Fruit fly (Drosophila melanogaster) whole organism, wandering third instar larva: Measurements from ENCODE around the gene capu.

Experiments used
- CG32264 ChIP-seq: fragments of 200-800 bp; sonication (Bioruptor generic); optimal IDR thresholded peaks from 2 replicates; lab custom pipeline; 2016; ENCODE audit warnings: missing biosample characterization, missing genetic modification characterization
- CG9705 ChIP-seq: fragments of 200-800 bp; sonication (Bioruptor generic); optimal IDR thresholded peaks from 2 replicates; lab custom pipeline; 2018; ENCODE audit warnings: missing biosample characterization, mild to moderate bottlenecking, missing genetic modification characterization
- CrebA ChIP-seq: fragments of 200-800 bp; sonication (Bioruptor generic); optimal IDR thresholded peaks from 2 replicates; lab custom pipeline; 2016; ENCODE audit warnings: missing biosample characterization, mild to moderate bottlenecking, missing genetic modification characterization, borderline replicate concordance
- Dfd ChIP-seq: fragments of >200 bp; optimal IDR thresholded peaks from 2 replicates; lab custom pipeline; 2017; ENCODE audit warnings: missing biosample characterization, missing genetic modification characterization
- Dif ChIP-seq: fragments of 200-275, 200-300 bp; sonication (Bioruptor generic); optimal IDR thresholded peaks from 2 replicates; lab custom pipeline; 2018; ENCODE audit warnings: missing biosample characterization, missing genetic modification characterization; ENCODE audit not compliant: partially characterized antibody
- GATAd ChIP-seq: sonication (Bioruptor generic); optimal IDR thresholded peaks from 2 replicates; lab custom pipeline; 2016; ENCODE audit warnings: missing biosample characterization, missing genetic modification characterization
- HLH106 ChIP-seq: fragments of 200-800 bp; optimal IDR thresholded peaks from 3 replicates; lab custom pipeline; 2019; ENCODE audit warnings: missing biosample characterization, mild to moderate bottlenecking, missing genetic modification characterization, moderate library complexity
- Hnf4 ChIP-seq: fragments of 200-800 bp; sonication (Bioruptor generic); optimal IDR thresholded peaks from 2 replicates; lab custom pipeline; 2016; ENCODE audit warnings: missing biosample characterization, mild to moderate bottlenecking, missing genetic modification characterization
- Hr78 ChIP-seq: fragments of >200 bp; optimal IDR thresholded peaks from 2 replicates; lab custom pipeline; 2017; ENCODE audit warnings: missing biosample characterization, missing genetic modification characterization
- Hr83 ChIP-seq: fragments of 200-300 bp; sonication (Bioruptor generic); optimal IDR thresholded peaks from 2 replicates; lab custom pipeline; 2016; ENCODE audit warnings: missing biosample characterization, mild to moderate bottlenecking, missing genetic modification characterization, moderate library complexity; ENCODE audit not compliant: poor library complexity, severe bottlenecking
- Jra ChIP-seq: sonication (Bioruptor generic); optimal IDR thresholded peaks from 2 replicates; lab custom pipeline; 2016; ENCODE audit warnings: missing biosample characterization, missing genetic modification characterization
- Mio ChIP-seq: sonication (Bioruptor generic); optimal IDR thresholded peaks from 2 replicates; lab custom pipeline; 2016; ENCODE audit warnings: missing biosample characterization, missing genetic modification characterization
- Myc ChIP-seq: fragments of >200 bp; optimal IDR thresholded peaks from 2 replicates; lab custom pipeline; 2017
- N ChIP-seq: fragments of >200 bp; optimal IDR thresholded peaks from 2 replicates; lab custom pipeline; 2018; ENCODE audit warnings: missing biosample characterization, missing external identifiers, missing genetic modification characterization
- OdsH ChIP-seq: fragments of 200-800 bp; sonication (Bioruptor generic); optimal IDR thresholded peaks from 2 replicates; lab custom pipeline; 2016; ENCODE audit warnings: missing biosample characterization, mild to moderate bottlenecking, missing genetic modification characterization
- Rel ChIP-seq, 2 experiments: fragments of 200-800 bp; sonication (Bioruptor generic) in 1 of 2; optimal IDR thresholded peaks; 2 replicates in 1 of 2; 3 replicates in 1 of 2; lab custom pipeline; 2016 to 2019; ENCODE audit warnings: mild to moderate bottlenecking in 2 of 2, missing biosample characterization in 2 of 2, missing genetic modification characterization in 2 of 2, moderate library complexity in 1 of 2
- Sp1 ChIP-seq: fragments of 200-800 bp; sonication (Bioruptor generic); optimal IDR thresholded peaks from 3 replicates; lab custom pipeline; 2019; ENCODE audit warnings: missing biosample characterization, mild to moderate bottlenecking, missing genetic modification characterization, moderate library complexity
- Vsx2 ChIP-seq: fragments of 200-300, 225-300 bp; sonication (Bioruptor generic); optimal IDR thresholded peaks from 2 replicates; lab custom pipeline; 2018; ENCODE audit warnings: missing biosample characterization, missing genetic modification characterization; ENCODE audit not compliant: partially characterized antibody
- br ChIP-seq: fragments of 200-800 bp; sonication (Bioruptor generic); optimal IDR thresholded peaks from 2 replicates; lab custom pipeline; 2016; ENCODE audit warnings: missing biosample characterization, missing genetic modification characterization
- brk ChIP-seq: fragments of 200-800 bp; sonication (Bioruptor generic); optimal IDR thresholded peaks from 2 replicates; lab custom pipeline; 2016; ENCODE audit warnings: missing biosample characterization, mild to moderate bottlenecking, missing genetic modification characterization
- dl ChIP-seq, 2 experiments: fragments of 175-275, 200-275 bp in 1 of 2; fragments of 200-275 bp in 1 of 2; sonication (Bioruptor generic); optimal IDR thresholded peaks; lab custom pipeline; 2018; ENCODE audit warnings: mild to moderate bottlenecking in 2 of 2, missing biosample characterization in 2 of 2, missing genetic modification characterization in 2 of 2, moderate library complexity in 2 of 2; ENCODE audit not compliant: partially characterized antibody in 2 of 2, insufficient read depth in 1 of 2
- dmrt93B ChIP-seq: fragments of 200-800 bp; sonication (Bioruptor generic); optimal IDR thresholded peaks from 2 replicates; lab custom pipeline; 2018; ENCODE audit warnings: missing biosample characterization, mild to moderate bottlenecking, missing genetic modification characterization
- dsf ChIP-seq: sonication (Bioruptor generic); optimal IDR thresholded peaks from 2 replicates; lab custom pipeline; 2016; ENCODE audit warnings: missing biosample characterization, missing genetic modification characterization, borderline replicate concordance
- ey ChIP-seq: fragments of 200-800 bp; sonication (Bioruptor generic); optimal IDR thresholded peaks from 2 replicates; lab custom pipeline; 2016; ENCODE audit warnings: missing biosample characterization, missing genetic modification characterization
- foxo ChIP-seq, 2 experiments: fragments of 200-800 bp; sonication (Bioruptor generic); optimal IDR thresholded peaks; 2 replicates in 1 of 2; 3 replicates in 1 of 2; lab custom pipeline; 2016 to 2017; ENCODE audit warnings: missing biosample characterization in 2 of 2, missing genetic modification characterization in 2 of 2
- fru ChIP-seq: fragments of 200-800 bp; sonication (Bioruptor generic); optimal IDR thresholded peaks from 3 replicates; lab custom pipeline; 2016; ENCODE audit warnings: missing biosample characterization, mild to moderate bottlenecking, missing genetic modification characterization
- h ChIP-seq: fragments of 200-800 bp; sonication (Bioruptor generic); optimal IDR thresholded peaks from 3 replicates; lab custom pipeline; 2016; ENCODE audit warnings: missing biosample characterization, mild to moderate bottlenecking, missing genetic modification characterization
- jim ChIP-seq: fragments of 175-275, 200-325 bp; sonication (Bioruptor generic); optimal IDR thresholded peaks from 2 replicates; lab custom pipeline; 2016; ENCODE audit warnings: missing biosample characterization, mild to moderate bottlenecking, missing genetic modification characterization
- lola ChIP-seq: fragments of >200 bp; optimal IDR thresholded peaks from 2 replicates; lab custom pipeline; 2017; ENCODE audit warnings: missing biosample characterization, missing genetic modification characterization
- pan ChIP-seq: fragments of >200 bp; optimal IDR thresholded peaks from 2 replicates; lab custom pipeline; 2017
- psq ChIP-seq: fragments of 200-800 bp; sonication (Bioruptor generic); optimal IDR thresholded peaks from 3 replicates; lab custom pipeline; 2017; ENCODE audit warnings: missing biosample characterization, mild to moderate bottlenecking, missing genetic modification characterization, moderate library complexity
- rgr ChIP-seq: fragments of 200-800 bp; sonication (Bioruptor generic); optimal IDR thresholded peaks from 3 replicates; lab custom pipeline; 2016; ENCODE audit warnings: missing biosample characterization, mild to moderate bottlenecking, missing genetic modification characterization
- sage ChIP-seq: fragments of 200-800 bp; sonication (Bioruptor generic); optimal IDR thresholded peaks from 2 replicates; lab custom pipeline; 2016; ENCODE audit warnings: missing biosample characterization, mild to moderate bottlenecking, missing genetic modification characterization
- sv ChIP-seq: fragments of 200-800 bp; sonication (Bioruptor generic); optimal IDR thresholded peaks from 3 replicates; lab custom pipeline; 2016; ENCODE audit warnings: missing biosample characterization, missing genetic modification characterization
- tai ChIP-seq: sonication (Bioruptor generic); optimal IDR thresholded peaks from 2 replicates; lab custom pipeline; 2016; ENCODE audit warnings: missing biosample characterization, missing genetic modification characterization
- woc ChIP-seq: sonication (Bioruptor generic); optimal IDR thresholded peaks from 2 replicates; lab custom pipeline; 2016; ENCODE audit warnings: missing biosample characterization, mild to moderate bottlenecking, missing genetic modification characterization

Gene capu

dm6 chr2L:3916857-3917256 is 14.2 kb upstream of the capu start:
- TF ChIP-seq Hr83 (no peak), Myc (lab: Kevin White, UChicago) (no peak), Rel (GFP tag; optimal IDR thresholded peaks at IDR 0.05; lab: Kevin White, UChicago) (no peak), Rel (tag; optimal IDR thresholded peaks at IDR 0.05; lab: Kevin White, UChicago) (no peak), fru (GFP tag; lab: Kevin White, UChicago) (no peak), lola (GFP tag; lab: Kevin White, UChicago) (no peak), Hnf4 (GFP tag; lab: Kevin White, UChicago) (no peak), Sp1 (GFP tag; lab: Kevin White, UChicago) (no peak), HLH106 (tag; lab: Kevin White, UChicago) (no peak), foxo (GFP tag; optimal IDR thresholded peaks at IDR 0.05; lab: Kevin White, UChicago) (no peak), psq (GFP tag; lab: Kevin White, UChicago) (no peak), h (no peak), Jra (GFP tag; lab: Kevin White, UChicago) (no peak), tai (no peak), OdsH (GFP tag; lab: Kevin White, UChicago) (no peak), dsf (GFP tag; lab: Kevin White, UChicago) (no peak), GATAd (GFP tag; lab: Kevin White, UChicago) (no peak), Dif (GFP tag; lab: Kevin White, UChicago) (no peak), woc (no peak)

- TF ChIP-seq rgr (no peak), CG9705 (no peak), Dfd (GFP tag; lab: Kevin White, UChicago) (peak; percentile 66), pan (lab: Kevin White, UChicago) (no peak), jim (GFP tag; lab: Kevin White, UChicago) (no peak), fru (GFP tag; lab: Kevin White, UChicago) (no peak), Hr78 (GFP tag; lab: Kevin White, UChicago) (no peak)
Observed at dm6 chr2L:3914655-3915054, 12.0 kb upstream of the capu start.

- no peak for TF ChIP-seq h
- no peak for TF ChIP-seq Dfd (GFP tag; lab: Kevin White, UChicago)
- no peak for TF ChIP-seq CrebA (GFP tag; lab: Kevin White, UChicago)
- no peak for TF ChIP-seq Sp1 (GFP tag; lab: Kevin White, UChicago)
- no peak for TF ChIP-seq Hnf4 (GFP tag; lab: Kevin White, UChicago)
- no peak for TF ChIP-seq GATAd (GFP tag; lab: Kevin White, UChicago)
- TF ChIP-seq jim (GFP tag; lab: Kevin White, UChicago): no peak
- TF ChIP-seq ey (GFP tag; lab: Kevin White, UChicago): no peak
- TF ChIP-seq, all 38 proteins: peak for 0
Observed at dm6 chr2L:3914188-3914587, 11.5 kb upstream of the capu start, which contains the start of gene Fpgs2. TSS of gene Fpgs2 (minus strand) at chr2L:3914288.

- TF ChIP-seq br (GFP tag; lab: Kevin White, UChicago): no peak
- TF ChIP-seq HLH106 (tag; lab: Kevin White, UChicago): no peak
- no peak for TF ChIP-seq Dfd (GFP tag; lab: Kevin White, UChicago)
Observed at dm6 chr2L:3897529-3897928, 5.1 kb downstream of the capu start.

dm6 chr2L:3896834-3897143 is 5.9 kb downstream of the capu start:
- peak; percentile 92 for TF ChIP-seq OdsH (GFP tag; lab: Kevin White, UChicago)
- TF ChIP-seq Hnf4 (GFP tag; lab: Kevin White, UChicago): peak; percentile 86
- TF ChIP-seq psq (GFP tag; lab: Kevin White, UChicago): peak; percentile 85
- peak; percentile 90 for TF ChIP-seq HLH106 (tag; lab: Kevin White, UChicago)
- TF ChIP-seq GATAd (GFP tag; lab: Kevin White, UChicago): peak; percentile 35
- peak; percentile 67 for TF ChIP-seq Jra (GFP tag; lab: Kevin White, UChicago)
- no peak for TF ChIP-seq Dif (GFP tag; lab: Kevin White, UChicago)
- no peak for TF ChIP-seq Hr78 (GFP tag; lab: Kevin White, UChicago)
- TF ChIP-seq sage (GFP tag; lab: Kevin White, UChicago): peak; percentile 84
- TF ChIP-seq sv (GFP tag; lab: Kevin White, UChicago): peak; percentile 9
- peak; percentile 96 for TF ChIP-seq h
- peak; percentile 87 for TF ChIP-seq CG9705
- TF ChIP-seq N: no peak
- peak; percentile 18 for TF ChIP-seq Mio (GFP tag; lab: Kevin White, UChicago)
- TF ChIP-seq dmrt93B (GFP tag; lab: Kevin White, UChicago): peak; percentile 78
- TF ChIP-seq woc: peak; percentile 51
- TF ChIP-seq Dfd (GFP tag; lab: Kevin White, UChicago): peak; percentile 52
- TF ChIP-seq dsf (GFP tag; lab: Kevin White, UChicago): peak; percentile 42
- peak; percentile 82 for TF ChIP-seq br (GFP tag; lab: Kevin White, UChicago)
- no peak for TF ChIP-seq jim (GFP tag; lab: Kevin White, UChicago)
- TF ChIP-seq dl (GFP tag; optimal IDR thresholded peaks at IDR 0.05; lab: Kevin White, UChicago; ENCODE audit: insufficient read depth in 1 of 2, partially characterized antibody in 2 of 2): no peak
- peak; percentile 65 for TF ChIP-seq Rel (GFP tag; optimal IDR thresholded peaks at IDR 0.05; lab: Kevin White, UChicago)
- peak; percentile 34 for TF ChIP-seq Rel (tag; optimal IDR thresholded peaks at IDR 0.05; lab: Kevin White, UChicago)
- no peak for TF ChIP-seq Vsx2 (GFP tag; lab: Kevin White, UChicago)
- peak; percentile 86 for TF ChIP-seq brk
- peak; percentile 78 for TF ChIP-seq CG32264 (GFP tag; lab: Kevin White, UChicago)
- peak; percentile 90 for TF ChIP-seq Sp1 (GFP tag; lab: Kevin White, UChicago)
- TF ChIP-seq Hr83: no peak
- TF ChIP-seq CrebA (GFP tag; lab: Kevin White, UChicago): peak; percentile 49
- peak; percentile 93 for TF ChIP-seq fru (GFP tag; lab: Kevin White, UChicago)
- peak; percentile 62 for TF ChIP-seq tai
- no peak for TF ChIP-seq pan (lab: Kevin White, UChicago)
- TF ChIP-seq lola (GFP tag; lab: Kevin White, UChicago): no peak
